Fruit fly (Drosophila melanogaster): ENCODE measurements around the gene CG34241.

Gene CG34241

dm6 chr3L:12127294-12128029, at the start of gene CG34241, which contains the start of gene Ir68b:
Gene CG34241, plus strand, starts transcription at chr3L:12127979.
Gene Ir68b, minus strand, starts transcription at chr3L:12127394.
- TF ChIP-seq gl (tag; optimal IDR thresholded peaks at IDR 0.05) (no peak), CG8159 (tag; optimal IDR thresholded peaks at IDR 0.05) (no peak), CG9948 (tag; optimal IDR thresholded peaks at IDR 0.05) (no peak)

DNA sequence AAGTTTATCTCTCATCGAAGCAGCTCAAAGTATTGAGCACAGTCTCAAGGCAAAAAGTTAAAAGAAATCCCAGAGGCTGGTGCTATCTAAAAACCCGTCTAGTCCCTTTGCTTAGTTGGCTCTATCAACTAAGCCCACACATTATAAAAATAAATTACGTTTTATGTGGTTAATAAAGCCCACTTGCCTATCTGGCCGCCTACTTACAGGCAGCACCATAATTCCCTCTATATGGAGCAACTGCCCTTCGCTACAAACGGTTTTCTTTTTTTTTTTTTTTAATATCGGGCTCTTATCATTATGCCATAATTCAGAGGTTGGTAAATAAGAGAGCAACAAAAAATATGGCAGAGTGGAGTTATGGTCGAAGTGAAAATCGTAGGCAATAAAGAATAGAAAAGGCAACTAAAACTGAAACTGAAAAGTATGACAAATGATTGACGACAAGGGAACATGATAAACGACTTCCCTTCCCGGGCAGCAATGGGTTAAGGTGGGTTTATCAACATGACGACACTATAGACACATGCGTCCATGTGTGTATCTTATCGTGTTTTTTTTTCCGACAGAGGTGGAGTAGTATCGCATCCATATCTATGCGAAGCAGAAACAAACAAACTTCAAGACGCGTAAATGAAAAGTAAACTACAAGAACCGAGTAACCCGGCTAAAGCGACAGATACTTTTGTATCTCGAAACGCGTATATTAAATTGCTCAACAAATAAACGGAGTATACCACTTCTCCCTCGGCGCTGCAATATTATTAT, 49.0 kb upstream of the CG34241 start:
- TF ChIP-seq CG8159 (tag; optimal IDR thresholded peaks at IDR 0.05) (peak; percentile 14), EcR (GFP tag; optimal IDR thresholded peaks at IDR 0.05) (peak; percentile 26), Pif1B (GFP tag; optimal IDR thresholded peaks at IDR 0.05) (no peak)

DNA sequence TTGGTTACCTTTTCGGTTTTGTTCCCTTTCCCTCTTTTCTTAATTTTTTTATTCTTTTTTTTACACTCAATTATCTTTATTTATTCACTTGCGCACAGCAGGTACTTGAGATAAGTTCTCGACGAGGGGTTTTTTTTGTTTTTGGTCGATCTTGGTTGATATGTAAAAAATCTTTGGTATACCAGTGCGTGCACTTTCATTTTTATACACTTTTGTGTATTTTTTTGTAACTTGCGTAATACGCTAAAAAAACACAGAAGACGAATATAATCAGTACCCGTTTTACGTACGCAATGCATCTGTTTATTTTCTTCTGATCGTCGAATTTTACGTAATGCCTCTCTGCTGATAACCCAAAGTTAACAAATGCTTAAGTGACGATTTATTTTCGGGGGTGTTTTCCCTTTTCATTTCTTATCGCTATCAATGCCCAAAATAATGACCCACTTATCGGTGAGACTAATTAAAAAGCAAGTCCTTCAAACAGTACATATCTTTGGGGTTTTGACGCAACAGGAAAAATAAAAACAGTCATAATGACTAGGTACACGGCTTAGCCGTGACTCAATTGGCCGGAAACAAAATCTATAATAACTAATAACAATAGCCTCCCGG, 48.4 kb upstream of the CG34241 start:
- no peak for TF ChIP-seq Snoo (tag; optimal IDR thresholded peaks at IDR 0.05)
- no peak for TF ChIP-seq CG9948 (tag; optimal IDR thresholded peaks at IDR 0.05)
- TF ChIP-seq CG14655 (GFP tag; optimal IDR thresholded peaks at IDR 0.05) = no peak
- TF ChIP-seq CG15710 (tag; optimal IDR thresholded peaks at IDR 0.05) = no peak
- no peak for TF ChIP-seq CG13204 (GFP tag; optimal IDR thresholded peaks at IDR 0.05)
- no peak for TF ChIP-seq rn (GFP tag; IDR thresholded peaks at IDR 0.05)
- no peak for TF ChIP-seq D1 (tag; optimal IDR thresholded peaks at IDR 0.05)
- no peak for TF ChIP-seq CG10348 (GFP tag; IDR thresholded peaks at IDR 0.05)
- no peak for TF ChIP-seq fd96Ca (GFP tag; IDR thresholded peaks at IDR 0.05)
- TF ChIP-seq Pif1B (GFP tag; optimal IDR thresholded peaks at IDR 0.05) = no peak
- no peak for TF ChIP-seq CG8159 (tag; optimal IDR thresholded peaks at IDR 0.05)
- TF ChIP-seq CG12605 (GFP tag; IDR thresholded peaks at IDR 0.05) = no peak

DNA sequence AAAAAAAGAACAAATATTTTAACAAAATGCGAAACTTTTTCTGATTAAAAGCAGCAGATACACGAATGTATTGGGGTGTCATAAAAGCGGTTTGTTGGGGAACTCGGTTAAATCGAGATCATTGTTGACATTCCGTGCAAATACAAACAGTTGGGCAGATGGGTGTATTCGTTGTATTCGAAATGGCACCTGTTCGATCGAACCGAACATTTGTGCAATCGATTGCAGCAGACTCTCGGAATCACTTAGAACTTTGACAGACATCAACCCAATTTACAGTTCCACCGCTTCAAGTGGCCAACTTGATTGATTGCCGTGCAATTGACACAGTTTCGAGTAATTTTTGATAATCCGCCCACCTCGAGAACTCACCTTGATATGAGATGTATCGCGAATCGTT, 47.4 kb upstream of the CG34241 start:
- TF ChIP-seq Pif1A (GFP tag; optimal IDR thresholded peaks at IDR 0.05) (no peak), CG15710 (tag; optimal IDR thresholded peaks at IDR 0.05) (no peak), CG9948 (tag; optimal IDR thresholded peaks at IDR 0.05) (no peak), EcR (GFP tag; optimal IDR thresholded peaks at IDR 0.05) (no peak), D1 (tag; optimal IDR thresholded peaks at IDR 0.05) (no peak), Ets98B (GFP tag; IDR thresholded peaks at IDR 0.05) (no peak), CG12605 (GFP tag; IDR thresholded peaks at IDR 0.05) (no peak), CG14655 (GFP tag; optimal IDR thresholded peaks at IDR 0.05) (no peak), rn (GFP tag; IDR thresholded peaks at IDR 0.05) (no peak), Pif1B (GFP tag; optimal IDR thresholded peaks at IDR 0.05) (no peak), gl (tag; optimal IDR thresholded peaks at IDR 0.05) (no peak), CG34367 (tag; optimal IDR thresholded peaks at IDR 0.05) (no peak), CG10348 (GFP tag; IDR thresholded peaks at IDR 0.05) (no peak)

- TF ChIP-seq CG17806 (tag; optimal IDR thresholded peaks at IDR 0.05) = peak; percentile 58
- peak; percentile 52 for TF ChIP-seq CG34367 (tag; optimal IDR thresholded peaks at IDR 0.05)
- TF ChIP-seq rn (GFP tag; IDR thresholded peaks at IDR 0.05) = peak; percentile 55
- TF ChIP-seq CG9948 (tag; optimal IDR thresholded peaks at IDR 0.05) = peak; percentile 78
- TF ChIP-seq CG4496 (GFP tag; IDR thresholded peaks at IDR 0.05) = peak; percentile 84
- TF ChIP-seq Snoo (tag; optimal IDR thresholded peaks at IDR 0.05) = peak; percentile 69
- TF ChIP-seq CG15710 (tag; optimal IDR thresholded peaks at IDR 0.05) = peak; percentile 76
- no peak for TF ChIP-seq D1 (tag; optimal IDR thresholded peaks at IDR 0.05)
- TF ChIP-seq gl (tag; optimal IDR thresholded peaks at IDR 0.05) = peak; percentile 63
- peak; percentile 86 for TF ChIP-seq CG8159 (tag; optimal IDR thresholded peaks at IDR 0.05)
- TF ChIP-seq Pif1A (GFP tag; optimal IDR thresholded peaks at IDR 0.05) = peak; percentile 30
- peak; percentile 72 for TF ChIP-seq Ets98B (GFP tag; IDR thresholded peaks at IDR 0.05)
- no peak for TF ChIP-seq CG10348 (GFP tag; IDR thresholded peaks at IDR 0.05)
- peak; percentile 32 for TF ChIP-seq CG13204 (GFP tag; optimal IDR thresholded peaks at IDR 0.05)
- peak; percentile 53; the same call in 2 of the 3 replicates for TF ChIP-seq fd96Ca (GFP tag; IDR thresholded peaks at IDR 0.05)
- peak; percentile 71 for TF ChIP-seq Pif1B (GFP tag; optimal IDR thresholded peaks at IDR 0.05)
- peak; percentile 79 for TF ChIP-seq EcR (GFP tag; optimal IDR thresholded peaks at IDR 0.05)
- TF ChIP-seq CG14655 (GFP tag; optimal IDR thresholded peaks at IDR 0.05) = peak; percentile 68
- peak; percentile 12 for TF ChIP-seq CG8301 (tag; optimal IDR thresholded peaks at IDR 0.05)
- peak; percentile 40; the same call in 1 of the 2 replicates for TF ChIP-seq CG32121 (GFP tag; IDR thresholded peaks at IDR 0.05)
- TF ChIP-seq CG12605 (GFP tag; IDR thresholded peaks at IDR 0.05) = peak; percentile 81
These were observed 45.9 kb upstream of the CG34241 start, which contains the start of gene Sema5c for dm6 chr3L:12081679-12082520. Gene Sema5c, minus strand, starts transcription at chr3L:12081830.
